Worm (Caenorhabditis elegans) whole organism, L4/young adult: ENCODE results near the gene Y54G2A.12.

Source experiments
- W03F9.2 ChIP-seq: fragments of 150-350 bp; optimal IDR thresholded peaks from 2 replicates; lab custom pipeline; 2014; ENCODE audit warnings: missing biosample characterization, missing genetic modification characterization
- dao-5 ChIP-seq: sonication (generic microtip); optimal IDR thresholded peaks from 2 replicates; lab custom pipeline; 2016; ENCODE audit warnings: missing genotype, missing genetic modification characterization, moderate library complexity, missing compliant biosample characterization
- him-1 ChIP-seq: sonication (generic microtip); optimal IDR thresholded peaks from 2 replicates; lab custom pipeline; 2016; ENCODE audit warnings: missing genotype, missing genetic modification reagents, missing genetic modification characterization, missing compliant biosample characterization

DNA sequence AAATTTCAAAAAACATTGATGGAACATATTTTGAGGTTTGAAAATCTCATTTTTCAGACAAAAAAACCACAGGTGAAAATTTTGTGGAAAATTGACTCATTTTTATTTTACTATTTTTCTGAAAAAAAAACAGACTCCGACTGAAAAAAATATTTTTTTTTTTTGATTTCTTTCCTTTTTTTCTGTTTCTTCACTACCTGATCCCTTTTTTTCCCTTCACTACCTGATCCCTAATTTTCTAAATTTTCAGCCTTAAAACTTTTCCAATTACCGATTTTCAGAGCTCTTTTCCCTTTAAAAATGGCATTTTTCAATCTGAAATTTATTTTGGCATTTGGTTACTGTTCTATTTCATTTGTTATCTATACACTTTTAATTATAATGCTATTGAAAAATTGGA, 20.3 kb downstream of the Y54G2A.12 start, which contains the start of gene Y54G2A.77:
- TF ChIP-seq dao-5 (tag; lab: Kevin White, UChicago) (no peak), W03F9.2 (tag; lab: Kevin White, UChicago) (no peak), him-1 (tag; lab: Kevin White, UChicago) (no peak)
